Fruit fly (Drosophila melanogaster) whole organism, prepupa: ENCODE measurements around the gene CG4080.
A peak's percentile ranks its signal among the peaks of the same experiment; 100 is the strongest.

ENCODE experiments used
- CG11294 ChIP-seq: fragments of 200-800 bp; sonication (Bioruptor generic); IDR thresholded peaks from 2 replicates; pipeline ENCODE4 v1.3.6; 2022; ENCODE audit warnings: missing biosample characterization, missing genetic modification characterization
- CG15336 ChIP-seq: fragments of 200-800 bp; sonication (Bioruptor generic); IDR thresholded peaks from 2 replicates; pipeline ENCODE4 v1.3.6; 2022; ENCODE audit warnings: missing biosample characterization, missing genetic modification characterization
- CG1621 ChIP-seq: fragments of 200-800 bp; sonication (Bioruptor generic); optimal IDR thresholded peaks from 3 replicates; lab custom pipeline; 2018; ENCODE audit warnings: missing biosample characterization, mild to moderate bottlenecking, missing genetic modification characterization
- CG16779 ChIP-seq: fragments of 200-800 bp; sonication (Bioruptor generic); optimal IDR thresholded peaks from 3 replicates; lab custom pipeline; 2017; ENCODE audit warnings: missing biosample characterization, mild to moderate bottlenecking, missing genetic modification characterization
- CG32006 ChIP-seq: fragments of 200-800 bp; sonication (Bioruptor generic); optimal IDR thresholded peaks from 3 replicates; lab custom pipeline; 2017; ENCODE audit warnings: missing biosample characterization, mild to moderate bottlenecking, missing genetic modification characterization
- CG6276 ChIP-seq: fragments of 200-800 bp; sonication (Bioruptor generic); optimal IDR thresholded peaks from 2 replicates; lab custom pipeline; 2017; ENCODE audit warnings: missing biosample characterization, mild to moderate bottlenecking, missing genetic modification characterization
- CG6854 ChIP-seq: fragments of 200-800 bp; sonication (Bioruptor generic); optimal IDR thresholded peaks from 2 replicates; lab custom pipeline; 2017; ENCODE audit warnings: missing biosample characterization, mild to moderate bottlenecking, missing genetic modification characterization
- CG8632 ChIP-seq: fragments of 200-800 bp; sonication (Bioruptor generic); optimal IDR thresholded peaks from 3 replicates; lab custom pipeline; 2016; ENCODE audit warnings: missing biosample characterization, missing genetic modification characterization
- CG9139 ChIP-seq: fragments of 200-800 bp; sonication (Bioruptor generic); optimal IDR thresholded peaks from 3 replicates; lab custom pipeline; 2017; ENCODE audit warnings: missing biosample characterization, mild to moderate bottlenecking, missing genetic modification characterization
- Eip75B ChIP-seq: fragments of 200-800 bp; sonication (Bioruptor generic); optimal IDR thresholded peaks from 3 replicates; lab custom pipeline; 2016; ENCODE audit warnings: missing biosample characterization, missing genetic modification characterization
- Eip78C ChIP-seq: fragments of 200-800 bp; sonication (Bioruptor generic); peaks from one replicate; lab custom pipeline; 2016; ENCODE audit warnings: missing biosample characterization, missing genetic modification characterization
- Eip93F ChIP-seq: fragments of 200-800 bp; sonication (Bioruptor generic); optimal IDR thresholded peaks from 2 replicates; lab custom pipeline; 2016; ENCODE audit warnings: missing biosample characterization, mild to moderate bottlenecking, missing genetic modification characterization
- Ets96B ChIP-seq: fragments of 200-800 bp; optimal IDR thresholded peaks from 2 replicates; lab custom pipeline; 2019; ENCODE audit warnings: missing biosample characterization, mild to moderate bottlenecking, missing genetic modification characterization, moderate library complexity
- Gug ChIP-seq: fragments of 200-800 bp; sonication (Bioruptor generic); IDR thresholded peaks from 2 replicates; pipeline ENCODE4 v1.3.6; 2022; ENCODE audit warnings: missing biosample characterization, missing genetic modification characterization
- Hr39 ChIP-seq: fragments of 200-800 bp; sonication (Bioruptor generic); optimal IDR thresholded peaks from 2 replicates; lab custom pipeline; 2016; ENCODE audit warnings: missing biosample characterization, missing genetic modification characterization
- Lpt ChIP-seq: fragments of 200-800 bp; sonication (Bioruptor generic); optimal IDR thresholded peaks from 3 replicates; lab custom pipeline; 2016; ENCODE audit warnings: missing biosample characterization, missing genetic modification characterization
- Met ChIP-seq: fragments of 200-800 bp; sonication (Bioruptor generic); optimal IDR thresholded peaks from 3 replicates; lab custom pipeline; 2016; ENCODE audit warnings: missing biosample characterization, missing genetic modification characterization
- OdsH ChIP-seq: fragments of 200-800 bp; sonication (Bioruptor generic); optimal IDR thresholded peaks from 3 replicates; lab custom pipeline; 2016; ENCODE audit warnings: missing biosample characterization, missing genetic modification characterization
- Smox ChIP-seq: fragments of 200-800 bp; sonication (Bioruptor generic); optimal IDR thresholded peaks from 3 replicates; lab custom pipeline; 2016; ENCODE audit warnings: missing biosample characterization, missing genetic modification characterization
- Sox102F ChIP-seq: fragments of 200-800 bp; sonication (Bioruptor generic); optimal IDR thresholded peaks from 2 replicates; lab custom pipeline; 2016; ENCODE audit warnings: missing biosample characterization, mild to moderate bottlenecking, missing genetic modification characterization
- Sox14 ChIP-seq: fragments of 200-800 bp; sonication (Bioruptor generic); optimal IDR thresholded peaks from 3 replicates; lab custom pipeline; 2016; ENCODE audit warnings: missing biosample characterization, missing genetic modification characterization
- achi ChIP-seq: fragments of 200-800 bp; sonication (Bioruptor generic); optimal IDR thresholded peaks from 3 replicates; lab custom pipeline; 2016; ENCODE audit warnings: missing biosample characterization, missing genetic modification characterization
- acj6 ChIP-seq: fragments of 200-800 bp; sonication (Bioruptor generic); optimal IDR thresholded peaks from 3 replicates; lab custom pipeline; 2016; ENCODE audit warnings: missing biosample characterization, missing genetic modification characterization
- cyc ChIP-seq: fragments of 200-800 bp; sonication (Bioruptor generic); optimal IDR thresholded peaks from 3 replicates; lab custom pipeline; 2016; ENCODE audit warnings: missing biosample characterization, missing genetic modification characterization
- dsx ChIP-seq: fragments of 200-800 bp; optimal IDR thresholded peaks from 3 replicates; lab custom pipeline; 2019; ENCODE audit warnings: missing biosample characterization, mild to moderate bottlenecking, missing genetic modification characterization, moderate library complexity; ENCODE audit not compliant: poor library complexity, severe bottlenecking
- esn ChIP-seq: fragments of 200-800 bp; sonication (Bioruptor generic); optimal IDR thresholded peaks from 2 replicates; lab custom pipeline; 2016; ENCODE audit warnings: missing biosample characterization, mild to moderate bottlenecking, missing genetic modification characterization, moderate library complexity
- fd59A ChIP-seq: fragments of 200-800 bp; sonication (Bioruptor generic); optimal IDR thresholded peaks from 2 replicates; lab custom pipeline; 2017; ENCODE audit warnings: missing biosample characterization, mild to moderate bottlenecking, missing genetic modification characterization, missing genetic modification reagents
- fkh ChIP-seq: fragments of 200-800 bp; sonication (Bioruptor generic); optimal IDR thresholded peaks from 3 replicates; lab custom pipeline; 2017; ENCODE audit warnings: missing biosample characterization, mild to moderate bottlenecking, missing genetic modification characterization, moderate library complexity
- lz ChIP-seq: fragments of 200-800 bp; sonication (Bioruptor generic); optimal IDR thresholded peaks from 3 replicates; lab custom pipeline; 2016; ENCODE audit warnings: missing biosample characterization, missing genetic modification characterization
- net ChIP-seq: fragments of 200-800 bp; sonication (Bioruptor generic); optimal IDR thresholded peaks from 3 replicates; lab custom pipeline; 2016; ENCODE audit warnings: missing biosample characterization, missing genetic modification characterization
- pdm3 ChIP-seq: fragments of 200-800 bp; sonication (Bioruptor generic); optimal IDR thresholded peaks from 3 replicates; lab custom pipeline; 2016; ENCODE audit warnings: missing biosample characterization, missing genetic modification characterization
- ss ChIP-seq, 2 experiments: fragments of 200-800 bp; sonication (Bioruptor generic); optimal IDR thresholded peaks; 2 replicates in 1 of 2; 3 replicates in 1 of 2; lab custom pipeline; 2017 to 2018; ENCODE audit warnings: mild to moderate bottlenecking in 2 of 2, missing biosample characterization in 2 of 2, missing genetic modification characterization in 2 of 2, moderate library complexity in 1 of 2
- svp ChIP-seq: fragments of 200-800 bp; sonication (Bioruptor generic); peaks from one replicate; lab custom pipeline; 2016; ENCODE audit warnings: missing biosample characterization, missing genetic modification characterization
- topi ChIP-seq: fragments of 200-800 bp; sonication (Bioruptor generic); optimal IDR thresholded peaks from 3 replicates; lab custom pipeline; 2016; ENCODE audit warnings: missing biosample characterization, missing genetic modification characterization
- vri ChIP-seq: fragments of 200-800 bp; sonication (Bioruptor generic); optimal IDR thresholded peaks from 3 replicates; lab custom pipeline; 2016; ENCODE audit warnings: missing biosample characterization, mild to moderate bottlenecking, missing genetic modification characterization

CG4080 gene

DNA sequence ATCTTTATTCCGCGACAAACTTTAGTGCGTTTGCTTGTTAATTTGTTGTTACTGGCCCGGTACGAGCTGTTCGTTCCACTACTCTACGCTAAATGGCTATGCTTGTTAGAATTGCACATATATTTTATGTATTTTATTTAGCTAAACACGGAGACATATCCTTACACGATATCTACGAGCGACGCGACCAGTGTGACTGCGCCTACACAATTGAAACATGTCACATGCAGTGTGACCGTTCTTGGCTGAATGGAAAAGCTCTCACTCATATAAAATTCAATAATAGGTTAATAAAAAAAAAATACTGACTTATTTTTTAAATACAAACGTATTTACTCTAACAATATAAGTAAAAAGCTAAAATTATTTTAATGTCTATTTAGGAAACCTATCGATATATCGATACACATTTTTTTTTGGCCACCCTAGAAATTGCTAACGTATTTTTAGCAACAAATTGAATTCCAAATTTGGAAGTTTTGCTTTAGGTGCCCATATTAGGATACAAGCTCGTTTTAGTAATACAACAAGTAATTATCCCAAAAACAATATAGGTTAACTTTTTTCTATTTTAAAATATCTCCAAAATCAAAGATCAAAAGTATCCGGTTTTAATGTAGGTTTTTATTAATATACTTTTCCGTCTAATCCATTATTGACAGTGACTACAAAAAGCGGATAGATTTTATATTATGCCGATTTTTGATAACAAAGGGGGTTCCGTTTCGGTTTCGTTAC, at the start of gene CG4080:
TSS of gene CG4080 (minus strand) at position 215 of the 738 bp plus-strand sequence.
- TF ChIP-seq CG6276 (GFP tag; lab: Kevin White, UChicago) = no peak
- peak; percentile 31 for TF ChIP-seq cyc (GFP tag; lab: Kevin White, UChicago)
- no peak for TF ChIP-seq Hr39 (GFP tag; lab: Kevin White, UChicago)
- TF ChIP-seq acj6 (GFP tag; lab: Kevin White, UChicago) = peak; percentile 8
- no peak for TF ChIP-seq Lpt (GFP tag; lab: Kevin White, UChicago)
- TF ChIP-seq CG6854 = peak; percentile 9
- peak; percentile 43 for TF ChIP-seq CG16779
- peak; percentile 82 for TF ChIP-seq fkh (GFP tag; lab: Kevin White, UChicago)
- TF ChIP-seq Eip78C (GFP tag; lab: Kevin White, UChicago) = peak; percentile 79
- TF ChIP-seq dsx (GFP tag; lab: Kevin White, UChicago) = peak; percentile 48
- TF ChIP-seq lz (GFP tag; lab: Kevin White, UChicago) = peak; percentile 37
- peak; percentile 64 for TF ChIP-seq Sox102F (GFP tag; lab: Kevin White, UChicago)
- TF ChIP-seq ss (GFP tag; optimal IDR thresholded peaks at IDR 0.05; lab: Kevin White, UChicago) = peak in 1 of 2 experiments; percentile 10
- TF ChIP-seq CG1621 (tag; lab: Kevin White, UChicago) = peak; percentile 30
- TF ChIP-seq Eip75B (GFP tag; lab: Kevin White, UChicago) = peak; percentile 7
- TF ChIP-seq fd59A (GFP tag; lab: Kevin White, UChicago) = no peak
- TF ChIP-seq topi = peak; percentile 46
- TF ChIP-seq vri (GFP tag; lab: Kevin White, UChicago) = peak; percentile 40
- peak; percentile 64 for TF ChIP-seq Met (GFP tag; lab: Kevin White, UChicago)
- TF ChIP-seq esn (GFP tag; lab: Kevin White, UChicago) = peak; percentile 61
- TF ChIP-seq Ets96B (tag; lab: Kevin White, UChicago) = no peak
- TF ChIP-seq Smox (GFP tag; lab: Kevin White, UChicago) = no peak
- TF ChIP-seq svp (GFP tag; lab: Kevin White, UChicago) = peak; percentile 59
- TF ChIP-seq Eip93F (GFP tag; lab: Kevin White, UChicago) = peak; percentile 61
- TF ChIP-seq achi (GFP tag; lab: Kevin White, UChicago) = peak; percentile 5
- TF ChIP-seq OdsH (GFP tag; lab: Kevin White, UChicago) = no peak
- peak; percentile 26 for TF ChIP-seq CG8632
- peak; percentile 21 for TF ChIP-seq Sox14 (GFP tag; lab: Kevin White, UChicago)

DNA sequence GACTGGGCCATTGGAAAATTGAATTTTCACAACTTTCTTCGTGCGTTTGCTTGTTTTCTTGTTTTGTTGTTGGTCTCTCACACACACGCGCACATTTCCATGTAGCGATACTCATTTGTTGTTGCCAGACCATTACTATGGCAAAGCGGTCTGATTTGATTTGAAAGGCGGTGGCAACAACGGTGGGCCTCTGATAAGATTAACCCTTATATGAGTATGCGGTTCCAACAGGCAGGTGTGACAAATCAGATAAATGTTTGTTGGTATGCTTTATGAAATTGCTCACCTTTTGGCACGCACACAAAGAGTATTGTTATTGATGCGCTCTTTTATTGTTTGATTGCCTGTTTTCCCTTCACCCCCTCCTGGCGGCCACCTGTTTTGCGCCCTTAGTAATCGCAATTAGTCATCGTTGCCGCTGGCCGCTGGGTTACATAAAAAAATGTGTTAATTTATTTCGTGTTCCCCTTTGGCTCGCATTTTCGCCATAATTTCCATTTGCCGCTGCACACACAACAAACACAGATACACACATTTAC, 48.3 kb upstream of the CG4080 start:
- TF ChIP-seq svp (GFP tag; lab: Kevin White, UChicago) (peak; percentile 67), CG8632 (no peak), CG15336 (GFP tag; lab: Robert Waterston, UW) (peak; percentile 39), fd59A (GFP tag; lab: Kevin White, UChicago) (no peak), CG11294 (GFP tag; lab: Robert Waterston, UW) (0 out of 2 replicates have a peak, but pooled peaks have one; percentile 9), dsx (GFP tag; lab: Kevin White, UChicago) (no peak), CG32006 (peak; percentile 31), CG9139 (GFP tag; lab: Kevin White, UChicago) (no peak), pdm3 (GFP tag; lab: Kevin White, UChicago) (no peak), CG6854 (no peak), Smox (GFP tag; lab: Kevin White, UChicago) (no peak), vri (GFP tag; lab: Kevin White, UChicago) (peak; percentile 90), Gug (GFP tag; lab: Robert Waterston, UW) (peak; percentile 46), Lpt (GFP tag; lab: Kevin White, UChicago) (peak; percentile 6), Eip78C (GFP tag; lab: Kevin White, UChicago) (peak; percentile 51), net (GFP tag; lab: Kevin White, UChicago) (peak; percentile 19)
